Worm (Caenorhabditis elegans) whole organism, young adult: ENCODE data around the gene srh-44.

Experiments used
- B0336.3 ChIP-seq: fragments of 200-800 bp; sonication (Bioruptor generic); IDR thresholded peaks from 2 replicates; pipeline ENCODE4 v1.3.6; 2022; ENCODE audit warnings: missing genetic modification characterization, missing compliant biosample characterization
- F10E7.11 ChIP-seq: sonication (generic microtip); optimal IDR thresholded peaks from 2 replicates; lab custom pipeline; 2017; ENCODE audit warnings: mild to moderate bottlenecking, missing genetic modification characterization, moderate library complexity, missing compliant biosample characterization
- F23B12.7 ChIP-seq: sonication (generic microtip); optimal IDR thresholded peaks from 2 replicates; lab custom pipeline; 2017; ENCODE audit warnings: missing genetic modification characterization, mild to moderate bottlenecking, missing compliant biosample characterization, antibody characterized with exemption, moderate library complexity; ENCODE audit not compliant: insufficient read depth
- F37B4.10 ChIP-seq: fragments of 200-800 bp; sonication (Bioruptor generic); IDR thresholded peaks from 2 replicates; pipeline ENCODE4 v1.3.6; 2022; ENCODE audit warnings: missing genetic modification characterization, missing compliant biosample characterization
- F39B2.1 ChIP-seq: fragments of 200-800 bp; sonication (Bioruptor generic); IDR thresholded peaks from 2 replicates; pipeline ENCODE4 v1.3.6; 2022; ENCODE audit warnings: missing genetic modification reagents, missing genetic modification characterization, missing compliant biosample characterization
- F52B5.7 ChIP-seq: sonication (generic microtip); optimal IDR thresholded peaks from 2 replicates; lab custom pipeline; 2016; ENCODE audit warnings: mild to moderate bottlenecking, missing genetic modification characterization, missing compliant biosample characterization
- F57A8.1 ChIP-seq: fragments of 200-800 bp; sonication (Bioruptor generic); optimal IDR thresholded peaks from 2 replicates; lab custom pipeline; 2018; ENCODE audit warnings: mild to moderate bottlenecking, missing genetic modification characterization, moderate library complexity, missing compliant biosample characterization
- T07F8.4 ChIP-seq: sonication (generic microtip); optimal IDR thresholded peaks from 2 replicates; lab custom pipeline; 2016; ENCODE audit warnings: mild to moderate bottlenecking, missing genetic modification characterization, moderate library complexity, missing compliant biosample characterization
- T26A5.8 ChIP-seq: sonication (generic microtip); optimal IDR thresholded peaks from 2 replicates; lab custom pipeline; 2016; ENCODE audit warnings: missing genetic modification characterization, missing compliant biosample characterization
- Y56A3A.18 ChIP-seq: fragments of 200-800 bp; sonication (Bioruptor generic); IDR thresholded peaks from 2 replicates; pipeline ENCODE4 v1.3.6; 2022; ENCODE audit warnings: missing genetic modification reagents, missing genetic modification characterization, missing compliant biosample characterization
- Y95B8A.8 ChIP-seq: fragments of 200-800 bp; sonication (Bioruptor generic); IDR thresholded peaks from 2 replicates; pipeline ENCODE4 v1.3.6; 2022; ENCODE audit warnings: missing genetic modification reagents, missing genetic modification characterization, missing compliant biosample characterization
- ama-1 ChIP-seq, 3 experiments: fragments of 150-350 bp in 1 of 3; sonication (generic microtip) in 2 of 3; optimal IDR thresholded peaks; 2 replicates each; lab custom pipeline; 2014 to 2018; ENCODE audit warnings: missing biosample characterization in 2 of 3, missing genetic modification characterization in 2 of 3, missing genetic modification reagents in 2 of 3
- aptf-3 ChIP-seq: fragments of 200-800 bp; sonication (Bioruptor generic); IDR thresholded peaks from 2 replicates; pipeline ENCODE4 v1.3.6; 2022; ENCODE audit warnings: missing genetic modification characterization, missing compliant biosample characterization
- athp-1 ChIP-seq: sonication (generic microtip); optimal IDR thresholded peaks from 2 replicates; lab custom pipeline; 2017; ENCODE audit warnings: mild to moderate bottlenecking, missing genetic modification characterization, missing compliant biosample characterization
- cebp-1 ChIP-seq, 2 experiments: fragments of 200-800 bp in 1 of 2; sonication (Bioruptor generic) in 1 of 2; sonication (generic microtip) in 1 of 2; IDR thresholded peaks in 1 of 2; optimal IDR thresholded peaks in 1 of 2; 2 replicates each; pipeline versions ENCODE4 v1.3.6 to Lab custom; 2017 to 2022; ENCODE audit warnings: missing compliant biosample characterization in 2 of 2, missing genetic modification characterization in 2 of 2, mild to moderate bottlenecking in 1 of 2, missing genetic modification reagents in 1 of 2, moderate library complexity in 1 of 2
- ceh-100 ChIP-seq: fragments of 200-800 bp; sonication (Bioruptor generic); IDR thresholded peaks from 2 replicates; pipeline ENCODE4 v1.3.6; 2022; ENCODE audit warnings: missing genetic modification reagents, missing genetic modification characterization, missing compliant biosample characterization
- ceh-58 ChIP-seq: fragments of 200-800 bp; sonication (Bioruptor generic); IDR thresholded peaks from 2 replicates; pipeline ENCODE4 v1.3.6; 2022; ENCODE audit warnings: missing genetic modification characterization, missing compliant biosample characterization
- ceh-91 ChIP-seq: fragments of 200-800 bp; sonication (Bioruptor generic); IDR thresholded peaks from 2 replicates; pipeline ENCODE4 v1.3.6; 2022; ENCODE audit warnings: missing genetic modification reagents, missing genetic modification characterization, missing compliant biosample characterization
- dox-1 ChIP-seq: fragments of 200-800 bp; sonication (Bioruptor generic); IDR thresholded peaks from 2 replicates; pipeline ENCODE4 v1.3.6; 2022; ENCODE audit warnings: missing genetic modification reagents, missing genetic modification characterization, missing compliant biosample characterization
- egrh-3 ChIP-seq: fragments of 200-800 bp; sonication (Bioruptor generic); IDR thresholded peaks from 2 replicates; pipeline ENCODE4 v1.3.6; 2022; ENCODE audit warnings: missing genetic modification reagents, missing genetic modification characterization, missing compliant biosample characterization
- him-1 ChIP-seq: sonication (generic microtip); optimal IDR thresholded peaks from 2 replicates; lab custom pipeline; 2016; ENCODE audit warnings: missing genotype, missing genetic modification reagents, missing genetic modification characterization, missing compliant biosample characterization
- hlh-26 ChIP-seq: fragments of 200-800 bp; sonication (Bioruptor generic); conservative IDR thresholded peaks from 2 replicates; pipeline ENCODE4 v1.3.6; 2022; ENCODE audit warnings: missing genetic modification reagents, missing genetic modification characterization, missing compliant biosample characterization
- lag-1 ChIP-seq: fragments of 200-800 bp; sonication (Bioruptor generic); IDR thresholded peaks from 2 replicates; pipeline ENCODE4 v1.3.6; 2022; ENCODE audit warnings: missing genetic modification reagents, missing genetic modification characterization, missing compliant biosample characterization
- lin-26 ChIP-seq: fragments of 200-800 bp; sonication (Bioruptor generic); IDR thresholded peaks from 2 replicates; pipeline ENCODE4 v1.3.6; 2022; ENCODE audit warnings: missing genetic modification reagents, missing genetic modification characterization, missing compliant biosample characterization
- lin-35 ChIP-seq, 3 experiments: fragments of 150-350 bp in 2 of 3; sonication (generic microtip) in 1 of 3; optimal IDR thresholded peaks; 2 replicates each; lab custom pipeline; 2014 to 2018; ENCODE audit warnings: missing biosample characterization in 3 of 3, missing genetic modification characterization in 3 of 3, missing genetic modification reagents in 3 of 3
- lin-54 ChIP-seq: fragments of 200-800 bp; sonication (Bioruptor generic); optimal IDR thresholded peaks from 2 replicates; lab custom pipeline; 2018; ENCODE audit warnings: mild to moderate bottlenecking, missing genetic modification characterization, missing compliant biosample characterization
- lir-1 ChIP-seq: fragments of 200-800 bp; sonication (Bioruptor generic); conservative IDR thresholded peaks from 2 replicates; pipeline ENCODE4 v1.3.6; 2022; ENCODE audit warnings: missing genetic modification reagents, missing genetic modification characterization, missing compliant biosample characterization
- madf-10 ChIP-seq: sonication (generic microtip); optimal IDR thresholded peaks from 2 replicates; lab custom pipeline; 2016; ENCODE audit warnings: mild to moderate bottlenecking, missing genetic modification characterization, missing compliant biosample characterization
- madf-3 ChIP-seq: fragments of 200-800 bp; sonication (Bioruptor generic); IDR thresholded peaks from 2 replicates; pipeline ENCODE4 v1.3.6; 2022; ENCODE audit warnings: missing genetic modification reagents, missing genetic modification characterization, missing compliant biosample characterization
- madf-6 ChIP-seq: fragments of 200-800 bp; sonication (Bioruptor generic); IDR thresholded peaks from 2 replicates; pipeline ENCODE4 v1.3.6; 2022; ENCODE audit warnings: missing genetic modification reagents, missing genetic modification characterization, missing compliant biosample characterization
- madf-8 ChIP-seq: fragments of 200-800 bp; sonication (Bioruptor generic); conservative IDR thresholded peaks from 2 replicates; pipeline ENCODE4 v1.3.6; 2022; ENCODE audit warnings: missing genetic modification reagents, missing genetic modification characterization, missing compliant biosample characterization
- mcd-1 ChIP-seq: fragments of 200-800 bp; sonication (Bioruptor generic); IDR thresholded peaks from 2 replicates; pipeline ENCODE4 v1.3.6; 2022; ENCODE audit warnings: missing genetic modification reagents, missing genetic modification characterization, missing compliant biosample characterization
- nfya-2 ChIP-seq: fragments of 200-800 bp; sonication (Bioruptor generic); IDR thresholded peaks from 2 replicates; pipeline ENCODE4 v1.3.6; 2022; ENCODE audit warnings: missing genetic modification reagents, missing genetic modification characterization, missing compliant biosample characterization
- nfyb-1 ChIP-seq: fragments of 200-800 bp; sonication (Bioruptor generic); IDR thresholded peaks from 2 replicates; pipeline ENCODE4 v1.3.6; 2022; ENCODE audit warnings: missing genetic modification reagents, missing genetic modification characterization, missing compliant biosample characterization
- nhr-90 ChIP-seq: sonication (generic microtip); optimal IDR thresholded peaks from 2 replicates; lab custom pipeline; 2016; ENCODE audit warnings: missing genotype, mild to moderate bottlenecking, missing genetic modification characterization, missing compliant biosample characterization
- pbrm-1 ChIP-seq: fragments of 200-800 bp; sonication (Bioruptor generic); IDR thresholded peaks from 2 replicates; pipeline ENCODE4 v1.3.6; 2022; ENCODE audit warnings: missing genetic modification reagents, missing genetic modification characterization, missing compliant biosample characterization
- rec-8 ChIP-seq, 2 experiments: sonication (generic microtip); optimal IDR thresholded peaks; 2 replicates each; lab custom pipeline; 2016; ENCODE audit warnings: mild to moderate bottlenecking in 2 of 2, missing genetic modification characterization in 2 of 2, missing genetic modification reagents in 2 of 2, missing genotype in 2 of 2, missing biosample characterization in 1 of 2, missing compliant biosample characterization in 1 of 2, moderate library complexity in 1 of 2
- repo-1 ChIP-seq: sonication (generic microtip); optimal IDR thresholded peaks from 2 replicates; lab custom pipeline; 2017; ENCODE audit warnings: mild to moderate bottlenecking, missing genetic modification characterization, missing compliant biosample characterization
- snpc-1.3 ChIP-seq: sonication (generic microtip); optimal IDR thresholded peaks from 2 replicates; lab custom pipeline; 2017; ENCODE audit warnings: missing genetic modification characterization, mild to moderate bottlenecking, missing compliant biosample characterization, antibody characterized with exemption, moderate library complexity, missing genotype, missing genetic modification reagents; ENCODE audit not compliant: insufficient read depth
- somi-1 ChIP-seq: fragments of 200-800 bp; sonication (Bioruptor generic); optimal IDR thresholded peaks from 2 replicates; lab custom pipeline; 2018; ENCODE audit warnings: mild to moderate bottlenecking, missing genetic modification characterization, missing compliant biosample characterization
- zfh-2 ChIP-seq: fragments of 200-800 bp; sonication (Bioruptor generic); conservative IDR thresholded peaks from 2 replicates; pipeline ENCODE4 v1.3.6; 2022; ENCODE audit warnings: missing genetic modification reagents, missing genetic modification characterization, missing compliant biosample characterization
- ztf-26 ChIP-seq: sonication (generic microtip); optimal IDR thresholded peaks from 2 replicates; lab custom pipeline; 2017; ENCODE audit warnings: missing genetic modification characterization, missing compliant biosample characterization
- ztf-3 ChIP-seq: fragments of 200-800 bp; sonication (Bioruptor generic); optimal IDR thresholded peaks from 2 replicates; lab custom pipeline; 2018; ENCODE audit warnings: mild to moderate bottlenecking, missing genetic modification characterization, missing compliant biosample characterization
- ztf-6 ChIP-seq: fragments of 200-800 bp; sonication (Bioruptor generic); IDR thresholded peaks from 2 replicates; pipeline ENCODE4 v1.3.6; 2022; ENCODE audit warnings: missing genetic modification reagents, missing genetic modification characterization, missing compliant biosample characterization

The srh-44 gene

DNA sequence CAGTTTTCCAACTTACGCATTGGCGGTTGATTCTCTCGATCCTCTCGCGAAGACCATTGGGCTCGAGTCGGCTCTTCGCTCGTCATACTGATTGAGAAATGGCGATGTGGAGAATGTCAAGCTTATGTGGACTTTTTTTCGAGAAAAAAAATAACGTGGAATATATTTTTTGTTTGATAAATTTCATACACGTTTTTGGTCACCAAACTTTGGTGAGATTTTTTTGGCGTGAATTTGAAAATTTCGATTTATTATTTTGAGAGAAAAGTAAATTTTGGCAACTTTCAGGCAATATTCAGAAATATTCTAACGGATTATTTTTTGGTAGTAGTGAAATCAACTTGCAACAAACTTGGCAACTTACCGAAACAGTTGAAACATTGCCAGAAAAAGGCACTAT, 35.8 kb upstream of the srh-44 start, which contains the start of gene W02B12.12:
W02B12.12 (minus strand) TSS at position 101 of the 400 bp plus-strand sequence.
- TF ChIP-seq zfh-2 (GFP tag; lab: Robert Waterston, UW) (no peak), lin-26 (no peak), lin-35 (GFP tag; optimal IDR thresholded peaks at IDR 0.05; lab: Kevin White, UChicago) (no peak), cebp-1 (GFP tag; IDR thresholded peaks at IDR 0.05; lab: Robert Waterston, UW) (no peak), cebp-1 (tag; optimal IDR thresholded peaks at IDR 0.05; lab: Kevin White, UChicago) (no peak), nfya-2 (GFP tag; lab: Robert Waterston, UW) (no peak), repo-1 (tag; lab: Kevin White, UChicago) (no peak), F10E7.11 (tag; lab: Kevin White, UChicago) (no peak), lir-1 (GFP tag; lab: Robert Waterston, UW) (no peak), madf-10 (tag; lab: Kevin White, UChicago) (no peak), rec-8 (tag; optimal IDR thresholded peaks at IDR 0.05; lab: Kevin White, UChicago) (no peak)

DNA sequence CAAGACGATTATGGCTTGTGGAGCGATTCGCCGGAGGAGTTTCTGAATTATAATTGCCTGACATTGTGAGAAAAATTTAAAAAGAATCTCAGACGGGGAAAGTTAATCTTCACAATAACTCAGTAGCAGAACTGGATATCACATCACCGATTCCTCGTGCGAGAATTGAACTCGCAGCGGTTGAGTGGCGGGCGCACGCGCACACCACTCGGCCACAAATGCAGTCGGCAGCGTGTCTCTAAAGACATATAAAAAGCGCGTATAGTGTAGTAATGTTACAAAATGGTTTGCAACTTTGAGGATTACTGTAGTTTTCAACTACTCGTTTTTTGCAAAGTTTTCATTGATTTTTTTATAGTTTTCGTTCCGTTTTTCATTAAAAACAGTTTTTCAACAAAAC, 30.3 kb upstream of the srh-44 start:
- TF ChIP-seq madf-8 (GFP tag; lab: Robert Waterston, UW) (peak; percentile 49), ceh-91 (GFP tag; lab: Robert Waterston, UW) (peak; percentile 58; the same call in 1 of the 2 replicates), him-1 (tag; lab: Kevin White, UChicago) (peak; percentile 98), lag-1 (GFP tag; lab: Robert Waterston, UW) (peak; percentile 87; the same call in 1 of the 2 replicates), cebp-1 (GFP tag; IDR thresholded peaks at IDR 0.05; lab: Robert Waterston, UW) (peak; percentile 56; the same call in 1 of the 2 replicates), cebp-1 (tag; optimal IDR thresholded peaks at IDR 0.05; lab: Kevin White, UChicago) (no peak), F23B12.7 (peak; percentile 89), F39B2.1 (peak; percentile 85; the same call in 1 of the 2 replicates), T26A5.8 (peak; percentile 94), B0336.3 (peak; percentile 87), nfyb-1 (GFP tag; lab: Robert Waterston, UW) (peak; percentile 93), somi-1 (GFP tag; lab: Kevin White, UChicago) (peak; percentile 88), F57A8.1 (peak; percentile 98), mcd-1 (GFP tag; lab: Robert Waterston, UW) (peak; percentile 83), hlh-26 (0 out of 2 replicates have a peak, but pooled peaks have one; percentile 25), athp-1 (peak; percentile 91), dox-1 (GFP tag; lab: Robert Waterston, UW) (peak; percentile 94), rec-8 (tag; optimal IDR thresholded peaks at IDR 0.05; lab: Kevin White, UChicago) (peak; percentile 92 to 98), ztf-6 (peak; percentile 90), madf-3 (0 out of 2 replicates have a peak, but pooled peaks have one; percentile 44), F52B5.7 (peak; percentile 98), aptf-3 (GFP tag; lab: Robert Waterston, UW) (0 out of 2 replicates have a peak, but pooled peaks have one; percentile 58), ceh-58 (GFP tag; lab: Robert Waterston, UW) (peak; percentile 87; the same call in 1 of the 2 replicates), Y95B8A.8 (GFP tag; lab: Robert Waterston, UW) (0 out of 2 replicates have a peak, but pooled peaks have one; percentile 31), Y56A3A.18 (GFP tag; lab: Robert Waterston, UW) (peak; percentile 88), F37B4.10 (0 out of 2 replicates have a peak, but pooled peaks have one; percentile 76), nhr-90 (tag; lab: Kevin White, UChicago) (peak; percentile 97), ama-1 (optimal IDR thresholded peaks at IDR 0.05; lab: Kevin White, UChicago) (no peak), ama-1 (GFP tag; optimal IDR thresholded peaks at IDR 0.05; lab: Kevin White, UChicago) (peak; percentile 92 to 93), madf-6 (GFP tag; lab: Robert Waterston, UW) (peak; percentile 86), ztf-3 (GFP tag; lab: Kevin White, UChicago) (peak; percentile 41), ztf-26 (tag; lab: Kevin White, UChicago) (peak; percentile 87), pbrm-1 (GFP tag; lab: Robert Waterston, UW) (peak; percentile 91), ceh-100 (GFP tag; lab: Robert Waterston, UW) (peak; percentile 82), lin-54 (GFP tag; lab: Kevin White, UChicago) (peak; percentile 81), egrh-3 (GFP tag; lab: Robert Waterston, UW) (peak; percentile 50), snpc-1.3 (peak; percentile 97), lir-1 (GFP tag; lab: Robert Waterston, UW) (peak; percentile 84), T07F8.4 (tag; lab: Kevin White, UChicago) (peak; percentile 93), lin-26 (peak; percentile 99)
